Fruit fly (Drosophila melanogaster): Measurements from ENCODE around the gene Fhos.

Gene Fhos

DNA sequence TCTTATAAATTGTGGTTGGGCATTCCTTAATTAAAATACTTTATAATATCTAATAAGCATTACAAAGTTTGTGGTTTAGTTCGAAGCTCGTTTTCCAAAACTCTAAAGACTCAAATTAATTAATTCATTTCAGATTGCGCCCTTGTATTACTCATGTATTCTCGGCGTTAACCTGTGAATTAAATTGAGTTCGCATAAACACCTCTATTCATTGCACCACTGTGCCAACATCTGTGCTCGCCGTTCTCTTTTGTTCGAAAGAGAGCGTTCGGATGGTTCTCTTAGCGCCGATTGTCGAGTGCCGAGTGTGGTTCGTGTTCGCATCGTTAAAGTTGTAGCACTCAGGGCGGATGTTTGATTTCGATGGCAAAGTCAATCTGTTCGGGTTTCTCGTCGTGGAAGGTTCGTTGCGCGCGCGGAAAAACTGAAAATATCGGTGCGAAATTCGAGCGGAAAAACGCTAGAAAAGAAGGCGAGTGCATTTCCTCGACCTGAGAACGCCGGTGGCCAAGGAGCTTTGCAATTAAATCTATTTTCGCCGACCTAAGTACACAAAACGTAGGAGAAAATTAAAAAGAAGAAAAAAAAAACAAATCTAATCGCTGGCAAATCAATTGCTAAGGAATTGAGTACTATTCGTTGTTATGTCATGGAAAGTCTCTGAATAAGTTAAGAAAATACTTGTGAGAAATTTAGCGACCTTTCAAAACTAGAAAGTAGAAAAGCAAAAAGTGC is 73.9 kb downstream of the Fhos start, which contains the start of gene dally (continued):
- TF ChIP-seq unpg (GFP tag; optimal IDR thresholded peaks at IDR 0.05) (peak; percentile 23), fu2 (GFP tag; optimal IDR thresholded peaks at IDR 0.05) (no peak), zen (tag; optimal IDR thresholded peaks at IDR 0.05) (peak; percentile 17), Nf-YC (tag; optimal IDR thresholded peaks at IDR 0.05) (peak; percentile 23), CG5245 (GFP tag; optimal IDR thresholded peaks at IDR 0.05) (no peak), Taf1 (GFP tag; IDR thresholded peaks at IDR 0.05) (no peak), sim (GFP tag; IDR thresholded peaks at IDR 0.05) (0 out of 2 replicates have a peak, but pooled peaks have one; percentile 24), gcm (GFP tag; optimal IDR thresholded peaks at IDR 0.05) (peak; percentile 34), CG30431 (GFP tag; optimal IDR thresholded peaks at IDR 0.05) (no peak), Ets65A (GFP tag) (no peak), so (GFP tag; IDR thresholded peaks at IDR 0.05) (peak; percentile 65; the same call in 2 of the 3 replicates), en (GFP tag; optimal IDR thresholded peaks at IDR 0.05) (no peak), CG32532 (GFP tag; IDR thresholded peaks at IDR 0.05) (peak; percentile 61; the same call in 1 of the 2 replicates), CG11398 (GFP tag; optimal IDR thresholded peaks at IDR 0.05) (peak; percentile 3), Sry-δ (GFP tag; optimal IDR thresholded peaks at IDR 0.05) (no peak), zf30C (GFP tag; optimal IDR thresholded peaks at IDR 0.05) (no peak), CG6272 (GFP tag; IDR thresholded peaks at IDR 0.05) (no peak), H2.0 (GFP tag; IDR thresholded peaks at IDR 0.05) (peak; percentile 33; the same call in 1 of the 2 replicates), CG11247 (GFP tag; IDR thresholded peaks at IDR 0.05) (peak; percentile 36; the same call in 1 of the 2 replicates), esg (GFP tag; conservative IDR thresholded peaks at IDR 0.05) (no peak), sr (GFP tag; IDR thresholded peaks at IDR 0.05) (peak; percentile 39; the same call in 1 of the 3 replicates), ro (GFP tag; IDR thresholded peaks at IDR 0.05) (no peak), Rx (GFP tag; IDR thresholded peaks at IDR 0.05) (no peak), Doc3 (GFP tag; IDR thresholded peaks at IDR 0.05; ENCODE audit: partially characterized antibody) (no peak), tna (GFP tag; IDR thresholded peaks at IDR 0.05; ENCODE audit: partially characterized antibody) (peak; percentile 64; the same call in 1 of the 2 replicates), CG17359 (tag; optimal IDR thresholded peaks at IDR 0.05) (peak; percentile 36), pros (GFP tag; optimal IDR thresholded peaks at IDR 0.05) (no peak), Asciz (GFP tag; optimal IDR thresholded peaks at IDR 0.05) (no peak), nerfin-2 (GFP tag; IDR thresholded peaks at IDR 0.05; ENCODE audit: partially characterized antibody) (no peak; the same call in 1 of the 2 replicates), Abd-B (GFP tag; optimal IDR thresholded peaks at IDR 0.05) (no peak), eyg (GFP tag; optimal IDR thresholded peaks at IDR 0.05) (no peak), ken (GFP tag; IDR thresholded peaks at IDR 0.05) (no peak), CG15601 (tag; optimal IDR thresholded peaks at IDR 0.05) (peak; percentile 28), CG10431 (GFP tag; optimal IDR thresholded peaks at IDR 0.05) (no peak), toy (GFP tag; IDR thresholded peaks at IDR 0.05) (no peak), bbx (GFP tag; IDR thresholded peaks at IDR 0.05; ENCODE audit: partially characterized antibody) (peak; percentile 62; the same call in 1 of the 2 replicates), inv (GFP tag; IDR thresholded peaks at IDR 0.05; ENCODE audit: partially characterized antibody) (no peak; the same call in 1 of the 2 replicates), E2f2 (GFP tag; IDR thresholded peaks at IDR 0.05) (no peak; the same call in 1 of the 2 replicates), Vsx1 (GFP tag; optimal IDR thresholded peaks at IDR 0.05) (peak; percentile 5), sqz (GFP tag; optimal IDR thresholded peaks at IDR 0.05) (peak; percentile 5), TFAM (GFP tag; optimal IDR thresholded peaks at IDR 0.05) (no peak), Mrtf (GFP tag; IDR thresholded peaks at IDR 0.05) (no peak), CG17186 (GFP tag; optimal IDR thresholded peaks at IDR 0.05) (no peak), CG8359 (GFP tag; optimal IDR thresholded peaks at IDR 0.05; ENCODE audit: borderline replicate concordance) (peak; percentile 48), shn (GFP tag; optimal IDR thresholded peaks at IDR 0.05) (no peak), CG11504 (tag; optimal IDR thresholded peaks at IDR 0.05) (peak; percentile 46), eve (GFP tag; optimal IDR thresholded peaks at IDR 0.05) (no peak), CG13775 (GFP tag; optimal IDR thresholded peaks at IDR 0.05) (no peak), CG17328 (GFP tag; IDR thresholded peaks at IDR 0.05) (no peak)

Data from whole organism, embryonic.